Fruit fly (Drosophila melanogaster): ENCODE data around the gene CG32201.

Gene CG32201

dm6 chr3L:18625786-18626185, 16.4 kb downstream of the CG32201 start, which contains the start of gene MYPT-75D:
Gene MYPT-75D, plus strand, starts transcription at chr3L:18625959.
- TF ChIP-seq Myc (optimal IDR thresholded peaks at IDR 0.05) (no peak), ttk (optimal IDR thresholded peaks at IDR 0.05) (no peak), h (optimal IDR thresholded peaks at IDR 0.05) (no peak), psq (optimal IDR thresholded peaks at IDR 0.05) (no peak), Sin3A (optimal IDR thresholded peaks at IDR 0.05) (no peak), insv (optimal IDR thresholded peaks at IDR 0.05) (no peak)

dm6 chr3L:18626451-18627079, 17.1 kb downstream of the CG32201 start:
- no peak for TF ChIP-seq insv (optimal IDR thresholded peaks at IDR 0.05)
- no peak for TF ChIP-seq h (optimal IDR thresholded peaks at IDR 0.05)
- no peak for TF ChIP-seq Sin3A (optimal IDR thresholded peaks at IDR 0.05)
- TF ChIP-seq psq (optimal IDR thresholded peaks at IDR 0.05), result no peak
- no peak for TF ChIP-seq ttk (optimal IDR thresholded peaks at IDR 0.05)
- no peak for TF ChIP-seq Myc (optimal IDR thresholded peaks at IDR 0.05)

- TF ChIP-seq psq (optimal IDR thresholded peaks at IDR 0.05) (no peak), ttk (optimal IDR thresholded peaks at IDR 0.05) (no peak), insv (optimal IDR thresholded peaks at IDR 0.05) (no peak), Sin3A (optimal IDR thresholded peaks at IDR 0.05) (no peak), Myc (optimal IDR thresholded peaks at IDR 0.05) (no peak), h (optimal IDR thresholded peaks at IDR 0.05) (no peak)
These were observed 18.4 kb downstream of the CG32201 start for dm6 chr3L:18627657-18628455.

dm6 chr3L:18628458-18628857, 19.0 kb downstream of the CG32201 start:
- TF ChIP-seq psq (optimal IDR thresholded peaks at IDR 0.05) (no peak), h (optimal IDR thresholded peaks at IDR 0.05) (no peak), Myc (optimal IDR thresholded peaks at IDR 0.05) (no peak), ttk (optimal IDR thresholded peaks at IDR 0.05) (no peak), Sin3A (optimal IDR thresholded peaks at IDR 0.05) (no peak), insv (optimal IDR thresholded peaks at IDR 0.05) (no peak)

- TF ChIP-seq h (optimal IDR thresholded peaks at IDR 0.05) (no peak), psq (optimal IDR thresholded peaks at IDR 0.05) (no peak), insv (optimal IDR thresholded peaks at IDR 0.05) (no peak), Myc (optimal IDR thresholded peaks at IDR 0.05) (no peak), Sin3A (optimal IDR thresholded peaks at IDR 0.05) (no peak), ttk (optimal IDR thresholded peaks at IDR 0.05) (no peak)
These were observed 20.5 kb downstream of the CG32201 start for dm6 chr3L:18629874-18630273.

dm6 chr3L:18632187-18632635, 22.8 kb downstream of the CG32201 start:
- TF ChIP-seq ttk (optimal IDR thresholded peaks at IDR 0.05), result no peak
- TF ChIP-seq insv (optimal IDR thresholded peaks at IDR 0.05), result no peak
- no peak for TF ChIP-seq Myc (optimal IDR thresholded peaks at IDR 0.05)
- no peak for TF ChIP-seq h (optimal IDR thresholded peaks at IDR 0.05)
- no peak for TF ChIP-seq Sin3A (optimal IDR thresholded peaks at IDR 0.05)
- TF ChIP-seq psq (optimal IDR thresholded peaks at IDR 0.05), result no peak

dm6 chr3L:18633084-18633483, 23.7 kb downstream of the CG32201 start:
- TF ChIP-seq Sin3A (optimal IDR thresholded peaks at IDR 0.05) (no peak), Myc (optimal IDR thresholded peaks at IDR 0.05) (no peak), psq (optimal IDR thresholded peaks at IDR 0.05) (no peak), h (optimal IDR thresholded peaks at IDR 0.05) (no peak), insv (optimal IDR thresholded peaks at IDR 0.05) (no peak), ttk (optimal IDR thresholded peaks at IDR 0.05) (no peak)

dm6 chr3L:18634792-18635471, 25.5 kb downstream of the CG32201 start:
- no peak for TF ChIP-seq h (optimal IDR thresholded peaks at IDR 0.05)
- no peak for TF ChIP-seq Myc (optimal IDR thresholded peaks at IDR 0.05)
- no peak for TF ChIP-seq insv (optimal IDR thresholded peaks at IDR 0.05)
- no peak for TF ChIP-seq psq (optimal IDR thresholded peaks at IDR 0.05)
- TF ChIP-seq ttk (optimal IDR thresholded peaks at IDR 0.05), result no peak
- TF ChIP-seq Sin3A (optimal IDR thresholded peaks at IDR 0.05), result no peak

- no peak for TF ChIP-seq h (optimal IDR thresholded peaks at IDR 0.05)
- no peak for TF ChIP-seq Sin3A (optimal IDR thresholded peaks at IDR 0.05)
- TF ChIP-seq ttk (optimal IDR thresholded peaks at IDR 0.05), result no peak
- no peak for TF ChIP-seq psq (optimal IDR thresholded peaks at IDR 0.05)
- TF ChIP-seq Myc (optimal IDR thresholded peaks at IDR 0.05), result no peak
- no peak for TF ChIP-seq insv (optimal IDR thresholded peaks at IDR 0.05)
These were observed 27.4 kb downstream of the CG32201 start for dm6 chr3L:18636782-18637181.

- TF ChIP-seq ttk (optimal IDR thresholded peaks at IDR 0.05) (no peak), h (optimal IDR thresholded peaks at IDR 0.05) (no peak), Sin3A (optimal IDR thresholded peaks at IDR 0.05) (no peak), insv (optimal IDR thresholded peaks at IDR 0.05) (no peak), Myc (optimal IDR thresholded peaks at IDR 0.05) (no peak), psq (optimal IDR thresholded peaks at IDR 0.05) (no peak)
These were observed 27.9 kb downstream of the CG32201 start for dm6 chr3L:18637348-18637747.

dm6 chr3L:18638043-18638442, 28.6 kb downstream of the CG32201 start:
- TF ChIP-seq Sin3A (optimal IDR thresholded peaks at IDR 0.05) (no peak), h (optimal IDR thresholded peaks at IDR 0.05) (no peak), Myc (optimal IDR thresholded peaks at IDR 0.05) (no peak), insv (optimal IDR thresholded peaks at IDR 0.05) (no peak), ttk (optimal IDR thresholded peaks at IDR 0.05) (no peak), psq (optimal IDR thresholded peaks at IDR 0.05) (no peak)

dm6 chr3L:18638487-18638886, 29.1 kb downstream of the CG32201 start:
- TF ChIP-seq Sin3A (optimal IDR thresholded peaks at IDR 0.05) (no peak), Myc (optimal IDR thresholded peaks at IDR 0.05) (no peak)

All from Kc167 (cell line).